Worm (Caenorhabditis elegans) whole organism, midembryonic: ENCODE data around the gene C14B1.12.

Experiments used
- T22C8.4 ChIP-seq: fragments of 200-800 bp; sonication (Bioruptor generic); IDR thresholded peaks from 2 replicates; pipeline ENCODE4 v1.3.6; 2022; ENCODE audit warnings: missing genetic modification characterization, missing compliant biosample characterization
- cog-1 ChIP-seq: sonication (generic microtip); optimal IDR thresholded peaks from 2 replicates; lab custom pipeline; 2016; ENCODE audit warnings: missing genetic modification characterization, missing compliant biosample characterization
- flt-1 ChIP-seq: fragments of 200-800 bp; sonication (Bioruptor generic); IDR thresholded peaks from 2 replicates; pipeline ENCODE4 v1.3.6; 2022; ENCODE audit warnings: missing genetic modification characterization, missing compliant biosample characterization
- klf-2 ChIP-seq: fragments of 200-800 bp; sonication (Bioruptor generic); conservative IDR thresholded peaks from 2 replicates; pipeline ENCODE4 v1.3.6; 2022; ENCODE audit warnings: missing genetic modification reagents, missing genetic modification characterization, missing compliant biosample characterization
- med-1 ChIP-seq: sonication (generic microtip); optimal IDR thresholded peaks from 2 replicates; lab custom pipeline; 2017; ENCODE audit warnings: missing genetic modification characterization, mild to moderate bottlenecking, missing compliant biosample characterization, antibody characterized with exemption, missing genetic modification reagents; ENCODE audit not compliant: insufficient read depth
- ref-1 ChIP-seq: fragments of 200-800 bp; sonication (Bioruptor generic); conservative IDR thresholded peaks from 2 replicates; pipeline ENCODE4 v1.3.6; 2022; ENCODE audit warnings: missing genetic modification reagents, missing genetic modification characterization, missing compliant biosample characterization
- tab-1 ChIP-seq: fragments of 200-800 bp; sonication (Bioruptor generic); IDR thresholded peaks from 2 replicates; pipeline ENCODE4 v1.3.6; 2022; ENCODE audit warnings: missing genetic modification characterization, missing compliant biosample characterization
- ztf-23 ChIP-seq: fragments of 200-800 bp; sonication (Bioruptor generic); IDR thresholded peaks from 2 replicates; pipeline ENCODE4 v1.3.6; 2022; ENCODE audit warnings: missing genetic modification reagents, missing genetic modification characterization, missing compliant biosample characterization
- ztf-29 ChIP-seq: fragments of 200-800 bp; sonication (Bioruptor generic); IDR thresholded peaks from 2 replicates; pipeline ENCODE4 v1.3.6; 2022; ENCODE audit warnings: missing genetic modification reagents, missing genetic modification characterization, missing compliant biosample characterization

Gene C14B1.12

DNA sequence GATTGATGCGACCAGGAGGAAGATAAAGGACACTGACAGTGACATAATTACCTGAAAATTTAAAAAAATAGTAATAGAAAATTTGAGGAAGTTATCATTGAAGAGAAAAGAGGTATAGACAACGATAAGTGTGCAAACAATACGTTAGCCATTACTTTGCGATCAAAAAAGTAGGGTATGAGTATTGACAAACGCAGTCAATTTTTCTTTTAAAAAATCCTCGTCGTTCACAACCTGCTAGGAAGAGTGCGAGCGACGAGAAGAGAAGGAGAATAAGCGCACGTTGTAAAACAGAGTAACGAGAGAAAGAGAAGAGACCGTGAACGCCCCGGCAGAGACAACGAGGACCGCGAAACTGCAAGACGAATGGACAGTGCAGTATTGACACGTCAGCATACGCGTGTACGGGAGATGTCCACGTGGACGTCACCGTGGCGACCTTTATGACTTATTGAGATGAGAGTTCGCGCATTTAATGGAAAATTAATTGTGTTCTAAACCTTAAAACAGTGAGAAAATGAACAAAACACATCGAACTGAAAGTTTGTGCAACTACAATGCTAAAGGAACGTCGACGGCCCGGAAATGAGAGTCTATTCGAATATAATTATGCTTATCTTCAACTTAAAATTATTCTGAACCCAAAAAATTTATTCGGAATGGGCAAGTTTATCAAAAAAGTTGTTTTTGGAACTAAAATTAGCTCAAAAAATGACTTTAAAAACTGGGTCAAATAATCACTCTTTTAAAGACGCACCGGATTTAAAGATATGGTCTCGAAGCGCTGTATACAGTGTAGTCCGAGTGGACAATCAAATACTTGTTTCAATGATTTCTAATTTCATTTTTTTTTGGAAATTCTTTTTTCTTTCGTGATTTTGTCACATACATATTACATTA lies 23.1 kb downstream of the C14B1.12 start, which contains the start of the genes pdi-1 and C14B1.2:
Gene pdi-1 (minus strand): TSS at position 51 of the 900 bp plus-strand sequence.
Gene C14B1.2 (plus strand): TSS at position 850 of the 900 bp plus-strand sequence.
- TF ChIP-seq flt-1 (GFP tag; lab: Robert Waterston, UW) (no peak), tab-1 (no peak), ztf-29 (GFP tag; lab: Robert Waterston, UW) (0 out of 2 replicates have a peak, but pooled peaks have one; percentile 20)

DNA sequence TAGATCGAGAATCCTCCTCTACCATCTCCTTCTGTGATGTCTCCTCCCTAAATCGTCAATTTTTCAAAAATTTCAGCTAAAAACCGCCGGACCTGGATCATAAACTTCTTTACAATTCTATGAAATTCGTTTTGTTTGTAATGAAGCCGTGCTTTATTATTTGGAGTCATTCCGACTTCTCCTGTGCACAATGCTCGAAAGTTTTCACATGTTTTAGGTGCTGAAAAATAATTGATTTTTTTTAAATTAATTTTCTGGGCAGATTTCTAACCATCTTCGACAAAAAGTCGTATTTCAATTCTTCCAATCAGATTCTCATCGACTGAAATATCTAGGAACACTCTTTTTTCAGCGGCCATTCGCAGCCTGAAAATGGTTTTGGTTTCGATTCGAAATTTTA lies 25.5 kb downstream of the C14B1.12 start, which contains the start of gene cyn-9:
Gene cyn-9 (minus strand): TSS at position 366 of the 400 bp plus-strand sequence.
- TF ChIP-seq flt-1 (GFP tag; lab: Robert Waterston, UW) (no peak), ztf-23 (GFP tag; lab: Robert Waterston, UW) (no peak), ztf-29 (GFP tag; lab: Robert Waterston, UW) (no peak), T22C8.4 (GFP tag; lab: Robert Waterston, UW) (no peak), tab-1 (no peak)

DNA sequence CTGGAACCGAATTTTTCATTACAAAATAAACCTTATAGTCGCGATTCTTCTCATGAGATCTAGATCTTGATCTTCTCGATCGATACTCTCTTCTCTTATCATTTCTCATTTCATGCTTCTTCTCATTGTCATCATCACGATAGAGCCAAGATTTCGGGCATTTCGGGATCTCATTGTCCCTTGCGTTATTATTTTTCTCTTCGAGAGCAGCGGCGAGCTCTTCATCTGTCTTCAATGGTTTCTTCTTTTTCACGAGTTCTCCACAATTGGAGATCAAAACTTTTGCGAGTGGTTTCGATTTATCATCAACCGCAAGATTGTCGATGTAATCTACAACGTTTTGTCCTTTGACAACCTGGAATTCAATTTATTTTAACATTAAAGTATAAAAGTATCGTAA lies 26.4 kb downstream of the C14B1.12 start:
- no peak for TF ChIP-seq flt-1 (GFP tag; lab: Robert Waterston, UW)
- TF ChIP-seq med-1 (GFP tag; lab: Kevin White, UChicago) = no peak
- no peak for TF ChIP-seq ref-1
- TF ChIP-seq ztf-23 (GFP tag; lab: Robert Waterston, UW) = no peak
- no peak for TF ChIP-seq T22C8.4 (GFP tag; lab: Robert Waterston, UW)
- TF ChIP-seq ztf-29 (GFP tag; lab: Robert Waterston, UW) = no peak
- no peak for TF ChIP-seq cog-1
- TF ChIP-seq klf-2 = no peak
- no peak for TF ChIP-seq tab-1

DNA sequence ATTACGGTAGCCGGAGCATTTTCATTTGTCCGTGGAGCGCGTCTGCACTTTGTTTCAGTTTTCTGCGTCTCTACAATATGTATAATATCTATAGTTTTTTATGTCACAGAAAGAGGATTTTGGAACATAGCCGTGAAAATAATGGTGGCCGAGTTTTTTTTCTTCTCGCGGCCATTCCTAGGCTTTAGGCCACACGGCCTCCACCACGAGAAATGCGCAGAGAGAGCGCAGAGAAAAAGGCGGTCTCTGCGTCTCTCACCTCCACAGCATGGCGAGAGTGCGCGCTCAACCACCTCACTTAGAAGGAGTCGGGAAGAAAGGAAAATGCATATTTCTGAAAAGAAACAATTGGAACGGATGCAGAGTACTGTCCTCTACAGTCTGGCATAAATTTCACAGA lies 29.4 kb downstream of the C14B1.12 start:
- 0 out of 2 replicates have a peak, but pooled peaks have one; percentile 15 for TF ChIP-seq ref-1
- TF ChIP-seq klf-2 = peak; percentile 54; the same call in 1 of the 2 replicates
- TF ChIP-seq ztf-23 (GFP tag; lab: Robert Waterston, UW) = peak; percentile 81

DNA sequence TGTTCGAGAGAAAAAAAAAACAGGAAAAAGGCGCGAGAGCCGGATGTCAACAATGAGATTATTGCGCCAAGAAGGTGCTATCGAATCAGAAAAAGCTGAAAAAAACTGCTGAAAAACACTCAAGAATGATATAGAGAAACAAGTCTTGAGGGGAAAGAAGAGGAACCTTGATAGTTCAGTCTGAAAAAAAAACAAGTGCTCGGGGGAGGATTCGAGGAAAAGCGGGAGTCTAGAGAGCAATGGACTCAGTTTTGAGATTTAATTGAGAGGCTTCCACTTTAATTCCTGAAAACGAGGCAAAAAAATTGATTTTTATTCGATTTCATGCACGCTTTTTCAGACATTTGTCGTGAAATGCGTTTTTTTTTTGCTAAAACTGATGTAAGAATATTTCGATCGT lies 30.2 kb downstream of the C14B1.12 start, which contains the start of gene npr-15:
Gene npr-15 (minus strand): TSS at position 101 of the 400 bp plus-strand sequence.
- TF ChIP-seq ztf-29 (GFP tag; lab: Robert Waterston, UW) = no peak
- no peak for TF ChIP-seq ref-1
- no peak for TF ChIP-seq med-1 (GFP tag; lab: Kevin White, UChicago)
- TF ChIP-seq tab-1 = no peak
- no peak for TF ChIP-seq T22C8.4 (GFP tag; lab: Robert Waterston, UW)
- TF ChIP-seq flt-1 (GFP tag; lab: Robert Waterston, UW) = no peak
- no peak for TF ChIP-seq klf-2
- TF ChIP-seq ztf-23 (GFP tag; lab: Robert Waterston, UW) = no peak
- TF ChIP-seq cog-1 = no peak

DNA sequence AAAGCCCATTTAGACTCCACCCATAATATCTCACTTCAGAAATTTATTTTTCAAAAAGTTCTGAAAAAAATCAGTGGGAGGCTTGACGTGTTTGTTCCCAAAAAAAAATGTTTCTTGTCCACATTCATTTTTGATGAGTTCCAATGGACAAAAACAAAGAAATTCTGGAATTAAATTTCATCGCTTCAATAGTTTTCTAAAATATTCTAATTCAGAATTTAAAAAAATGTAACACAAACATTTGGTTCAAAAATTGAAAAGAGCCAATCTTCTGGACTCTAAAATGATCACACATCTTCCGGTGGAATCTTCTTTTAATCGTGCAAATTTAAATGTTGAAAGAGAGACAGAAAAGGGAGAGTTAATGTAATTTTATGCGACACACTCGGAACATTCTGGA lies 32.3 kb downstream of the C14B1.12 start:
- TF ChIP-seq klf-2 (no peak), ztf-29 (GFP tag; lab: Robert Waterston, UW) (no peak), cog-1 (no peak), flt-1 (GFP tag; lab: Robert Waterston, UW) (no peak), T22C8.4 (GFP tag; lab: Robert Waterston, UW) (no peak), tab-1 (no peak), ref-1 (no peak), med-1 (GFP tag; lab: Kevin White, UChicago) (no peak), ztf-23 (GFP tag; lab: Robert Waterston, UW) (no peak)

DNA sequence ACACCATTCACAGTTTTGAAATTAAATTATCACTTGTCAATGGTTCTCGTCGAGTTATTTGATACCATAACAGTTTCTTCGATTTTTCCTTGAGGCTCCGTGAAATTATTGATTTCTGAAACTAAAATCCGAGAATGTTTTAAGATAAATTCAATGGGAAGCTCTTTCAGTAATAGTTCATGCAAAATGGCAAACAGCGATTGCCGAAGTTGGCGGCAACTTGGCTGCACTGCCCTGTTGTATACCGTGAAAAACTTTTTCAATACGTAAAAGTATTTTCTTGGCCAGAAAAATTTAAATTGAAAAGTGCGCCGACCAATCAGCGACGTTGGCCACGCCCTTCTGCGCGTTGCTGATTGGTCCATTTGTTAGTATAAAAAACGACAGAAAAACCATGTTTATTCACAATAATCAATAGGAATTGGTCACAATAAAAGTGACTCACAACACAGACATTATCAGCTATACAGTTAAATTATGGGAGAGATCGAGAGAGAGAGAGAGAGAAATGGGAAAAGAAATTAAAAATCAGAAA lies 41.8 kb downstream of the C14B1.12 start:
- no peak for TF ChIP-seq tab-1
- TF ChIP-seq ref-1 = no peak

DNA sequence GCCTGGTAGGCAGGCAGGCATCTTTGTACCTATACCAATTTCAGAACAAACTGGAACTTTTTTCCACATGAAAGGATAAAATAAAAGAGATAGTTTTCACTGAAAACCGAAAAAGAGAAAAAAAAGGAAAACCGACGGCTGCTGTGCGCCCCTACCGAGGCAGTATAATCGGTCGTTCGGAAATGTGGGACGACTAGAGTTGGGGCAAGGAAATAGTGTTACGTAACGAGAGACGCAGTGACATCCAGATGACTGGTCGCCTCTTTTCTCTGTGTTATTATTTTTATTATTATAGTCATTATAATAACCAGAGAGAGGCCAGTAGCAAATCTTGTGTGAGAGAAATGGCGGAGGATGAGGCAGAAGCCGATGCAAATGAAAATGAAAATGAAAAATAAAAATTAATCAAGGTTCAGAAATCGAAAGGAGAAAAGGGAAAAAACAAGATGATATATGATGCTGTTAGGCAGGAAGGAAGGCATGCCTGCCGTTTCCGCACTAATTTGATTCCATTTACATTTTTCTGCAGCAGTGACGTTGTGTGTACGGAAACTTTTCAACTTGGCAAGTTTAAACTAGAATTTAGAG lies 43.3 kb downstream of the C14B1.12 start:
- TF ChIP-seq flt-1 (GFP tag; lab: Robert Waterston, UW) (no peak), klf-2 (no peak), ztf-29 (GFP tag; lab: Robert Waterston, UW) (no peak), ref-1 (no peak), cog-1 (no peak), tab-1 (no peak), ztf-23 (GFP tag; lab: Robert Waterston, UW) (no peak), T22C8.4 (GFP tag; lab: Robert Waterston, UW) (no peak)

DNA sequence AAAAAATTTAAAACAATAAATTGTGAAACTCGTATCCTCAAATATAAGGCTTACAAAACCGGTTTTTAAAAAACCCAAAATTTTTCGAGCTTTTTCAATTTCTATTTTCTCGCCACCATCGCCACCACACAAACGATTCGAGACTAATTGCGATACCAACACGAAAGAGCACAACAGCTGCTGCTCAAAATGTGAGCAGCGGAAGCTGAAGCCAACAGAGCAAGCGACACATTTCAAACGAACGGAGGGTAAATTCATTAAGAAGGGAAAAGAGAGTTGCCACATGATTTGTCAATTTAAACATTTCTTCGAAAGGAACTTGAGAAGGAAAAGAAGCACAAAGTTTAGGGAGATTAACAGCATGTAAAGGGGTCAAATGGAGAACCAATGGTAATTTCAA lies 45.7 kb downstream of the C14B1.12 start:
- TF ChIP-seq cog-1 (no peak), T22C8.4 (GFP tag; lab: Robert Waterston, UW) (no peak)

DNA sequence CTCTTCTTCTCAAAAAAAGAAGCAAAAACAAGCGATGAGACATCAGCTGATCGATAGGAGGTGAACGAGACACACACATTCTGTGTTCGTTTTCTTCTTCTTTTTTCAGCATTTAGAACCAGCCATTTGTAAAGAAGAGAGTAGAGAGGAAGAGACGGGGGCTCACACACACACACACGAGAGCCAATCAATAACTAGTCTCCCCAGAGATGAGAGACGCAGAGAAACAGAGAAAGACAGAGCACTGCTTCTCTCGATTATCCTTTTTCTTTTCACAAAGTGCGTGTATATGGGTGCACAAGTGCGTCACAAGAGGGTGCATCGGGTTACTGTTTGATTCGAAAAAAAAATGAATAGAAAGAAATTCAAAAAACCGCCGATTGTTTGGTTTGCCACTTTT lies 47.4 kb downstream of the C14B1.12 start:
- peak; percentile 96 for TF ChIP-seq T22C8.4 (GFP tag; lab: Robert Waterston, UW)
- no peak for TF ChIP-seq med-1 (GFP tag; lab: Kevin White, UChicago)
